Fruit fly (Drosophila melanogaster) whole organism, embryonic: Measurements from ENCODE around the gene CG2540.

Experiments used
- Adf1 ChIP-seq: fragments of 200-800 bp; sonication (Bioruptor generic); IDR thresholded peaks from 2 replicates; pipeline ENCODE4 v1.3.6; 2022; ENCODE audit warnings: missing biosample characterization, missing genetic modification characterization
- BEAF-32 ChIP-seq: fragments of 200-800 bp; sonication (Bioruptor generic); optimal IDR thresholded peaks from 3 replicates; lab custom pipeline; 2017; ENCODE audit warnings: missing biosample characterization, missing genetic modification characterization, mild to moderate bottlenecking, moderate library complexity, missing genetic modification reagents
- CG11093 ChIP-seq: fragments of 200-800 bp; sonication (Bioruptor generic); IDR thresholded peaks from 3 replicates; pipeline ENCODE4 v1.3.6; 2022; ENCODE audit warnings: missing biosample characterization, missing genetic modification characterization
- CG12071 ChIP-seq: fragments of 200-800 bp; sonication (Bioruptor generic); optimal IDR thresholded peaks from 3 replicates; lab custom pipeline; 2018; ENCODE audit warnings: missing biosample characterization, mild to moderate bottlenecking, missing genetic modification characterization
- CG12659 ChIP-seq: fragments of 200-800 bp; sonication (Bioruptor generic); optimal IDR thresholded peaks from 3 replicates; lab custom pipeline; 2017; ENCODE audit warnings: mild to moderate bottlenecking, missing biosample characterization, missing genetic modification reagents, missing genetic modification characterization
- CG13287 ChIP-seq: fragments of 200-800 bp; sonication (Bioruptor generic); IDR thresholded peaks from 2 replicates; pipeline ENCODE4 v1.3.6; 2022; ENCODE audit warnings: missing biosample characterization, missing genetic modification characterization; ENCODE audit not compliant: partially characterized antibody
- CG13624 ChIP-seq: fragments of 200-800 bp; sonication (Bioruptor generic); optimal IDR thresholded peaks from 2 replicates; lab custom pipeline; 2016; ENCODE audit warnings: missing biosample characterization, missing genetic modification characterization
- CG15479 ChIP-seq: fragments of 200-800 bp; sonication (Bioruptor generic); optimal IDR thresholded peaks from 3 replicates; lab custom pipeline; 2019; ENCODE audit warnings: missing biosample characterization, mild to moderate bottlenecking, missing genetic modification characterization, moderate library complexity
- CG17829 ChIP-seq: fragments of 200-800 bp; optimal IDR thresholded peaks from 2 replicates; lab custom pipeline; 2019; ENCODE audit warnings: missing biosample characterization, mild to moderate bottlenecking, missing genetic modification characterization, moderate library complexity
- CG2199 ChIP-seq: fragments of 200-800 bp; sonication (Bioruptor generic); IDR thresholded peaks from 3 replicates; pipeline ENCODE4 v1.3.6; 2022; ENCODE audit warnings: missing biosample characterization, missing genetic modification characterization
- CG3163 ChIP-seq: fragments of 200-800 bp; sonication (Bioruptor generic); optimal IDR thresholded peaks from 3 replicates; lab custom pipeline; 2016; ENCODE audit warnings: missing biosample characterization, missing genetic modification characterization
- CG3281 ChIP-seq: fragments of 200-800 bp; sonication (Bioruptor generic); optimal IDR thresholded peaks from 3 replicates; lab custom pipeline; 2017; ENCODE audit warnings: missing biosample characterization, mild to moderate bottlenecking, missing genetic modification characterization
- CG34224 ChIP-seq: fragments of 200-800 bp; sonication (Bioruptor generic); IDR thresholded peaks from 3 replicates; pipeline ENCODE4 v1.3.6; 2022; ENCODE audit warnings: missing biosample characterization, missing genetic modification characterization; ENCODE audit not compliant: partially characterized antibody
- CG4617 ChIP-seq: fragments of 200-800 bp; sonication (Bioruptor generic); optimal IDR thresholded peaks from 3 replicates; lab custom pipeline; 2016; ENCODE audit warnings: missing biosample characterization, missing genetic modification characterization, borderline replicate concordance
- CG7556 ChIP-seq: fragments of 200-800 bp; sonication (Bioruptor generic); optimal IDR thresholded peaks from 2 replicates; lab custom pipeline; 2017; ENCODE audit warnings: missing biosample characterization, mild to moderate bottlenecking, missing genetic modification characterization
- CG9797 ChIP-seq: fragments of 200-800 bp; sonication (Bioruptor generic); optimal IDR thresholded peaks from 3 replicates; lab custom pipeline; 2018; ENCODE audit warnings: missing biosample characterization, mild to moderate bottlenecking, missing genetic modification characterization
- CG9817 ChIP-seq: fragments of 200-800 bp; sonication (Bioruptor generic); optimal IDR thresholded peaks from 2 replicates; lab custom pipeline; 2018; ENCODE audit warnings: missing biosample characterization, mild to moderate bottlenecking, missing genetic modification characterization, moderate library complexity
- Dll ChIP-seq: fragments of 200-800 bp; sonication (Bioruptor generic); IDR thresholded peaks from 4 replicates; pipeline ENCODE4 v1.3.6; 2022; ENCODE audit warnings: missing biosample characterization, missing genetic modification characterization; ENCODE audit not compliant: partially characterized antibody
- Dp ChIP-seq: fragments of 200-800 bp; sonication (Bioruptor generic); optimal IDR thresholded peaks from 2 replicates; lab custom pipeline; 2018; ENCODE audit warnings: missing biosample characterization, mild to moderate bottlenecking, missing genetic modification characterization, moderate library complexity
- Dref ChIP-seq: fragments of 200-800 bp; sonication (Bioruptor generic); IDR thresholded peaks from 2 replicates; pipeline ENCODE4 v1.3.6; 2022; ENCODE audit warnings: missing biosample characterization, missing genetic modification characterization
- Eip74EF ChIP-seq, 2 experiments: fragments of 200-800 bp in 1 of 2; fragments of >200 bp in 1 of 2; sonication (Bioruptor generic) in 1 of 2; optimal IDR thresholded peaks; 2 replicates each; lab custom pipeline; 2017 to 2019; ENCODE audit warnings: missing biosample characterization in 2 of 2, missing genetic modification characterization in 2 of 2, mild to moderate bottlenecking in 1 of 2, moderate library complexity in 1 of 2
- Gsc ChIP-seq: fragments of 200-800 bp; sonication (Bioruptor generic); IDR thresholded peaks from 2 replicates; pipeline ENCODE4 v1.3.6; 2022; ENCODE audit warnings: missing biosample characterization, missing genetic modification characterization
- Hey ChIP-seq: fragments of 200-800 bp; sonication (Bioruptor generic); optimal IDR thresholded peaks from 3 replicates; lab custom pipeline; 2018; ENCODE audit warnings: missing biosample characterization, mild to moderate bottlenecking, missing genetic modification characterization
- Nf-YC ChIP-seq: fragments of 200-800 bp; optimal IDR thresholded peaks from 3 replicates; lab custom pipeline; 2019; ENCODE audit warnings: missing biosample characterization, mild to moderate bottlenecking, missing genetic modification characterization, moderate library complexity
- Pdp1 ChIP-seq, 2 experiments: fragments of 200-800 bp; sonication (Bioruptor generic); optimal IDR thresholded peaks; 3 replicates each; lab custom pipeline; 2016; ENCODE audit warnings: missing biosample characterization in 2 of 2, missing genetic modification characterization in 2 of 2, mild to moderate bottlenecking in 1 of 2, moderate library complexity in 1 of 2
- Rx ChIP-seq: fragments of 200-800 bp; sonication (Bioruptor generic); IDR thresholded peaks from 2 replicates; pipeline ENCODE4 v1.3.6; 2022; ENCODE audit warnings: missing biosample characterization, missing genetic modification characterization
- Sin3A ChIP-seq: fragments of >200 bp; optimal IDR thresholded peaks from 2 replicates; lab custom pipeline; 2018
- YL-1 ChIP-seq: fragments of 200-800 bp; sonication (Bioruptor generic); optimal IDR thresholded peaks from 3 replicates; lab custom pipeline; 2017; ENCODE audit warnings: missing biosample characterization, mild to moderate bottlenecking, missing genetic modification characterization
- ab ChIP-seq: fragments of 200-800 bp; sonication (Bioruptor generic); optimal IDR thresholded peaks from 2 replicates; lab custom pipeline; 2016; ENCODE audit warnings: missing biosample characterization, missing genetic modification characterization
- al ChIP-seq: fragments of 200-800 bp; sonication (Bioruptor generic); IDR thresholded peaks from 2 replicates; pipeline ENCODE4 v1.3.6; 2022; ENCODE audit warnings: missing biosample characterization, missing genetic modification characterization
- bbx ChIP-seq: fragments of 200-800 bp; sonication (Bioruptor generic); IDR thresholded peaks from 2 replicates; pipeline ENCODE4 v1.3.6; 2022; ENCODE audit warnings: missing biosample characterization, missing genetic modification characterization; ENCODE audit not compliant: partially characterized antibody
- bowl ChIP-seq: fragments of 200-800 bp; sonication (Bioruptor generic); IDR thresholded peaks from 2 replicates; pipeline ENCODE4 v1.3.6; 2022; ENCODE audit warnings: missing biosample characterization, missing genetic modification characterization
- chinmo ChIP-seq: fragments of 200-800 bp; sonication (Bioruptor generic); IDR thresholded peaks from 4 replicates; pipeline ENCODE4 v1.3.6; 2022; ENCODE audit warnings: missing biosample characterization, missing genetic modification characterization; ENCODE audit not compliant: partially characterized antibody
- chn ChIP-seq: fragments of 200-800 bp; sonication (Bioruptor generic); optimal IDR thresholded peaks from 2 replicates; lab custom pipeline; 2016; ENCODE audit warnings: missing biosample characterization, missing genetic modification characterization
- cwo ChIP-seq: fragments of 200-800 bp; sonication (Bioruptor generic); optimal IDR thresholded peaks from 3 replicates; lab custom pipeline; 2017; ENCODE audit warnings: missing biosample characterization, missing genetic modification characterization, mild to moderate bottlenecking, moderate library complexity, missing genetic modification reagents
- esg ChIP-seq: fragments of 200-800 bp; sonication (Bioruptor generic); conservative IDR thresholded peaks from 2 replicates; pipeline ENCODE4 v1.3.6; 2022; ENCODE audit warnings: missing biosample characterization, missing genetic modification characterization
- exex ChIP-seq: fragments of 200-800 bp; sonication (Bioruptor generic); optimal IDR thresholded peaks from 4 replicates; lab custom pipeline; 2018; ENCODE audit warnings: missing biosample characterization, mild to moderate bottlenecking, missing genetic modification characterization, moderate library complexity
- gfzf ChIP-seq: fragments of 200-800 bp; sonication (Bioruptor generic); optimal IDR thresholded peaks from 2 replicates; lab custom pipeline; 2016; ENCODE audit warnings: missing biosample characterization, mild to moderate bottlenecking, missing genetic modification characterization, moderate library complexity
- hbn ChIP-seq: fragments of 200-800 bp; sonication (Bioruptor generic); IDR thresholded peaks from 2 replicates; pipeline ENCODE4 v1.3.6; 2022; ENCODE audit warnings: missing biosample characterization, missing genetic modification characterization; ENCODE audit not compliant: partially characterized antibody
- lab ChIP-seq: fragments of 200-800 bp; sonication (Bioruptor generic); optimal IDR thresholded peaks from 3 replicates; lab custom pipeline; 2017; ENCODE audit warnings: missing biosample characterization, missing genetic modification characterization, mild to moderate bottlenecking, moderate library complexity, missing genetic modification reagents
- luna ChIP-seq: fragments of 200-800 bp; sonication (Bioruptor generic); optimal IDR thresholded peaks from 2 replicates; lab custom pipeline; 2016; ENCODE audit warnings: missing biosample characterization, missing genetic modification characterization
- peb ChIP-seq: fragments of 200-800 bp; sonication (Bioruptor generic); IDR thresholded peaks from 2 replicates; pipeline ENCODE4 v1.3.6; 2022; ENCODE audit warnings: missing biosample characterization, missing genetic modification characterization
- row ChIP-seq: fragments of 200-800 bp; sonication (Bioruptor generic); IDR thresholded peaks from 3 replicates; pipeline ENCODE4 v1.3.6; 2022; ENCODE audit warnings: missing biosample characterization, missing genetic modification characterization
- sens ChIP-seq: fragments of 200-800 bp; sonication (Bioruptor generic); peaks from one replicate; lab custom pipeline; 2016; ENCODE audit warnings: missing biosample characterization, missing genetic modification characterization
- slbo ChIP-seq: fragments of 200-800 bp; sonication (Bioruptor generic); IDR thresholded peaks from 2 replicates; pipeline ENCODE4 v1.3.6; 2022; ENCODE audit warnings: missing biosample characterization, missing genetic modification characterization
- sqz ChIP-seq: fragments of 200-800 bp; sonication (Bioruptor generic); optimal IDR thresholded peaks from 3 replicates; lab custom pipeline; 2018; ENCODE audit warnings: missing biosample characterization, mild to moderate bottlenecking, missing genetic modification characterization
- tin ChIP-seq: fragments of 200-800 bp; sonication (Bioruptor generic); optimal IDR thresholded peaks from 3 replicates; lab custom pipeline; 2016; ENCODE audit warnings: missing biosample characterization, missing genetic modification characterization

Gene CG2540

DNA sequence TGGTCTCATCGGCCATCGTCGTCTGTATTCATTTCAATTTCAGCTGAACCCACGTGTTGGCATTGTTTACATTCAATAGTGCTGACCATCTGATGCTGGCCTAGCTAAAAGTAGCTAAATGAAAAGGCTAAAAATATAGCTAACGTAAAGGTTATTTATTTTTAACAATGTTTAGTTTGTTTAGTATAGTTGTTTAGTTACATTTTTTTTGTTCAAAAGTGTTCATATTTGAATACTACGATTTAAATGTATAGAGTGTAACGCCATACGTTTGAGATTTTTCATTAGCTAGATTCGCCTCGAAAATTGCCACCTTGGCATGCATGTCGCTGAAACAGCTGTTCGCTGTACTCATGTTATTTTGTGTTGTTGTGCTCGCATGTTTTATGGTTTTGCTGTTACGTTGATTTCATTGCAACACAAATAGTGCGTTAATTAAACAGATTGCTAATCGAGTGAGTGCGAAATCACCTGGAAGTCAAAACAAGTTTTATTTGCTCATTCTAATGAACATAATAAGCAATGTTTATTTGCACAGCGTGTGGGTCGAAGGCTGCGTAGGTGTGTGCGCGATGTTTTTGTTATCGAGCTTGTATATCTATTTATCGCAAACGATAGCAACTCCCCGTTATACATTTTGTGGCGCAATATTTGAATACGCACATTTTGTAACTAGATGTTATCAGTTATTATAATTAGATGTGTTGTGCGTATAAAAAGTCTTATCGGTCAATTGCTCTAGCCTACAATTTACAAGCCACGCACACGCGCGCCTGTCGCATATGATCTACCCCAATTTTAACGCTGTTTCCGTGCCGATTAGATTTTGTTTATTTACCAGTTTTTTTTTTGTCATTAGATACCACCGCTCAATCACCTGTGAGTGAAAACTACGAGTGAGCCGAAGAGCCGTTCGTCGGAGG lies 17.9 kb upstream of the CG2540 start, which contains the start of the genes CG1463 and Fpgs1:
Gene CG1463 (minus strand): TSS at position 132 of the 923 bp plus-strand sequence.
Gene Fpgs1 (plus strand): TSS at position 332 of the 923 bp plus-strand sequence.
- TF ChIP-seq Pdp1 (GFP tag; optimal IDR thresholded peaks at IDR 0.05; lab: Kevin White, UChicago) (peak; percentile 9 to 62), Gsc (no peak), Nf-YC (tag; lab: Kevin White, UChicago) (peak; percentile 45), CG2199 (GFP tag; lab: Robert Waterston, UW) (0 out of 3 replicates have a peak, but pooled peaks have one; percentile 32), Adf1 (GFP tag; lab: Robert Waterston, UW) (no peak), gfzf (no peak), CG13287 (GFP tag; lab: Robert Waterston, UW) (peak; percentile 63; the same call in 1 of the 2 replicates), chinmo (GFP tag; lab: Robert Waterston, UW) (0 out of 4 replicates have a peak, but pooled peaks have one; percentile 4), CG34224 (GFP tag; lab: Robert Waterston, UW) (peak; percentile 54; the same call in 2 of the 3 replicates), luna (GFP tag; lab: Kevin White, UChicago) (no peak), CG11093 (GFP tag; lab: Robert Waterston, UW) (0 out of 3 replicates have a peak, but pooled peaks have one; percentile 23), peb (GFP tag; lab: Robert Waterston, UW) (no peak), bbx (GFP tag; lab: Robert Waterston, UW) (peak; percentile 61), CG3163 (GFP tag; lab: Kevin White, UChicago) (no peak), row (GFP tag; lab: Robert Waterston, UW) (peak; percentile 88), chn (GFP tag; lab: Kevin White, UChicago) (no peak), CG12659 (GFP tag; lab: Kevin White, UChicago) (peak; percentile 32), al (GFP tag; lab: Robert Waterston, UW) (peak; percentile 36; the same call in 1 of the 2 replicates), hbn (GFP tag; lab: Robert Waterston, UW) (peak; percentile 16; the same call in 1 of the 2 replicates), CG9797 (GFP tag; lab: Kevin White, UChicago) (peak; percentile 14), lab (peak; percentile 58), YL-1 (GFP tag; lab: Kevin White, UChicago) (peak; percentile 39), sens (GFP tag; lab: Kevin White, UChicago) (peak; percentile 83), Rx (GFP tag; lab: Robert Waterston, UW) (no peak), cwo (peak; percentile 57), CG3281 (GFP tag; lab: Kevin White, UChicago) (no peak), tin (GFP tag; lab: Kevin White, UChicago) (peak; percentile 2), CG13624 (GFP tag; lab: Kevin White, UChicago) (peak; percentile 17), Hey (tag; lab: Kevin White, UChicago) (peak; percentile 28), CG4617 (GFP tag; lab: Kevin White, UChicago) (no peak), slbo (GFP tag; lab: Robert Waterston, UW) (peak; percentile 31; the same call in 1 of the 2 replicates), bowl (no peak), CG7556 (GFP tag; lab: Kevin White, UChicago) (no peak), BEAF-32 (GFP tag; lab: Kevin White, UChicago) (peak; percentile 48), Dll (peak; percentile 44; the same call in 1 of the 4 replicates), esg (GFP tag; lab: Robert Waterston, UW) (no peak), CG12071 (GFP tag; lab: Kevin White, UChicago) (no peak), Sin3A (peak; percentile 40), sqz (GFP tag; lab: Kevin White, UChicago) (peak; percentile 47), ab (GFP tag; lab: Kevin White, UChicago) (no peak), CG17829 (tag; lab: Kevin White, UChicago) (peak; percentile 50), Dp (GFP tag; lab: Kevin White, UChicago) (peak; percentile 71), Eip74EF (GFP tag; optimal IDR thresholded peaks at IDR 0.05; lab: Kevin White, UChicago) (no peak), CG9817 (tag; lab: Kevin White, UChicago) (peak; percentile 29), Dref (peak; percentile 67), CG15479 (GFP tag; lab: Kevin White, UChicago) (peak; percentile 66), exex (peak; percentile 80)
